Worm (Caenorhabditis elegans) whole organism, L4/young adult: ENCODE data around the gene nspb-9.

Source experiments
- dao-5 ChIP-seq: sonication (generic microtip); optimal IDR thresholded peaks from 2 replicates; lab custom pipeline; 2016; ENCODE audit warnings: missing genotype, missing genetic modification characterization, moderate library complexity, missing compliant biosample characterization
- him-1 ChIP-seq: sonication (generic microtip); optimal IDR thresholded peaks from 2 replicates; lab custom pipeline; 2016; ENCODE audit warnings: missing genotype, missing genetic modification reagents, missing genetic modification characterization, missing compliant biosample characterization

- TF ChIP-seq dao-5 (no peak), him-1 (tag; lab: Kevin White, UChicago) (no peak)
Measured at ce11 chrII:14578013-14578412, 2.6 kb upstream of the nspb-9 start, which contains the start of gene nspb-7.
